Fruit fly (Drosophila melanogaster): ENCODE results near the gene ltl.

ltl gene

DNA sequence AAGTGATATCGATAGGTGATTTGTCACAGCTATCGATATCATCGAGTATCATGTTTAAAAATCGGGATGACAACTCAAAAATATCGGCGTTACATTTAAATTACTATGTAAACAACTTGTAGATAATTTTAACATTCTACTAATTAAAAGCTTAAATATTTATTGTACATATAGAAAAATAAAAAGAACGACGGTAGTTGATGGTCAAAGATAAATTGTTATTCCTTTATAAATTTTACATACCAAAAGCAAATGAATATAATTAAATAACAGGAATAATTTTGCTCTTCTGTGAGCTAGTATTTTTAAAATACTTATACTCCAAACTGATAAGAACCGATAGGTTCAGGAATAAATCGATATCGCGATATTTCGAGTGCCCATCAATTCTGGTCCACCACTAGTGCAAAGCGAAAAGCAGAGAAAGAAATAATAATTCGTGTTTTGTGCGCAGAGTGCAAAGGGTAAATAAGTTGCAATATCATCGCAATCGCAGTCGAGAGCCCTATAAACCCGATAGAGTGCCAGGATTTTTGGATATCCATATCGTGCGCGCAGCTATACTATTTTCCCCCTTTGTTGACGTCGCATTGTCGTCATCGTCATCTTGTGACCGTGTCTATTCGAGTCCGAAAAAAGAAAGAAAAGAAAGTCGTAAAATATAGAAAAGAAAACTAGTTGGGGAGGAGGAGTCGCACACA lies 9.7 kb downstream of the ltl start, which contains the start of gene lqf (continued):
- no peak for TF ChIP-seq CG1647 (GFP tag; optimal IDR thresholded peaks at IDR 0.05)
- TF ChIP-seq Dip3 (GFP tag; optimal IDR thresholded peaks at IDR 0.05) = no peak
- TF ChIP-seq CG3995 (GFP tag; optimal IDR thresholded peaks at IDR 0.05) = peak; percentile 84
- no peak for TF ChIP-seq vfl (GFP tag; optimal IDR thresholded peaks at IDR 0.05)
- TF ChIP-seq CG18599 (GFP tag; optimal IDR thresholded peaks at IDR 0.05) = no peak
- peak; percentile 68; the same call in 2 of the 3 replicates for TF ChIP-seq CG34224 (GFP tag; IDR thresholded peaks at IDR 0.05; ENCODE audit: partially characterized antibody)
- no peak for TF ChIP-seq Adf1 (GFP tag; IDR thresholded peaks at IDR 0.05)
- TF ChIP-seq BtbVII (GFP tag; optimal IDR thresholded peaks at IDR 0.05) = no peak
- no peak for TF ChIP-seq HmgZ (tag; optimal IDR thresholded peaks at IDR 0.05)
- no peak for TF ChIP-seq Ssrp (tag; optimal IDR thresholded peaks at IDR 0.05)
- no peak for TF ChIP-seq unpg (GFP tag; optimal IDR thresholded peaks at IDR 0.05)
- TF ChIP-seq nom (GFP tag; optimal IDR thresholded peaks at IDR 0.05) = peak; percentile 7
- TF ChIP-seq run (tag; optimal IDR thresholded peaks at IDR 0.05) = no peak
- peak; percentile 72 for TF ChIP-seq CG14710 (tag; optimal IDR thresholded peaks at IDR 0.05)
- TF ChIP-seq BEAF-32 (GFP tag; optimal IDR thresholded peaks at IDR 0.05) = peak; percentile 92
- no peak for TF ChIP-seq gcm2 (GFP tag; optimal IDR thresholded peaks at IDR 0.05)
- TF ChIP-seq usp (GFP tag; optimal IDR thresholded peaks at IDR 0.05) = no peak
- no peak for TF ChIP-seq CG31365 (tag; optimal IDR thresholded peaks at IDR 0.05)
- TF ChIP-seq Hmx (GFP tag; optimal IDR thresholded peaks at IDR 0.05) = no peak
- no peak; the same call in 2 of the 3 replicates for TF ChIP-seq CG34422 (GFP tag; IDR thresholded peaks at IDR 0.05)
- no peak for TF ChIP-seq Tbp (GFP tag; optimal IDR thresholded peaks at IDR 0.05)
- TF ChIP-seq CG1603 (tag; optimal IDR thresholded peaks at IDR 0.05) = no peak
- TF ChIP-seq CG11695 (GFP tag; IDR thresholded peaks at IDR 0.05) = 0 out of 3 replicates have a peak, but pooled peaks have one; percentile 19
- TF ChIP-seq CG14667 (GFP tag; IDR thresholded peaks at IDR 0.05) = no peak
- no peak for TF ChIP-seq en (GFP tag; optimal IDR thresholded peaks at IDR 0.05)
- TF ChIP-seq org-1 (GFP tag; optimal IDR thresholded peaks at IDR 0.05) = no peak
- TF ChIP-seq CG11504 (tag; optimal IDR thresholded peaks at IDR 0.05) = peak; percentile 37
- no peak for TF ChIP-seq ttk (GFP tag; IDR thresholded peaks at IDR 0.05)
- TF ChIP-seq Gsc (GFP tag; IDR thresholded peaks at IDR 0.05) = no peak
- no peak for TF ChIP-seq CG33213 (GFP tag; optimal IDR thresholded peaks at IDR 0.05)
- TF ChIP-seq CG14860 (GFP tag; IDR thresholded peaks at IDR 0.05; ENCODE audit: partially characterized antibody) = peak; percentile 90
- TF ChIP-seq CG17361 (GFP tag; IDR thresholded peaks at IDR 0.05) = peak; percentile 69
- no peak for TF ChIP-seq TFAM (GFP tag; optimal IDR thresholded peaks at IDR 0.05)
- TF ChIP-seq CG12104 (GFP tag; optimal IDR thresholded peaks at IDR 0.05) = no peak
- no peak for TF ChIP-seq Oli (tag; optimal IDR thresholded peaks at IDR 0.05)
- TF ChIP-seq pan (optimal IDR thresholded peaks at IDR 0.05) = no peak
- no peak for TF ChIP-seq pan (GFP tag; optimal IDR thresholded peaks at IDR 0.05 in 1 of 2, IDR thresholded peaks at IDR 0.05 in 1 of 2)
- no peak for TF ChIP-seq lab (GFP tag; optimal IDR thresholded peaks at IDR 0.05)
- peak; percentile 92 for TF ChIP-seq Dll (GFP tag; IDR thresholded peaks at IDR 0.05; ENCODE audit: partially characterized antibody)
- no peak for TF ChIP-seq CG8089 (GFP tag; optimal IDR thresholded peaks at IDR 0.05)
- TF ChIP-seq Rx (GFP tag; IDR thresholded peaks at IDR 0.05) = no peak
- no peak for TF ChIP-seq CG11247 (GFP tag; IDR thresholded peaks at IDR 0.05)
- TF ChIP-seq tna (GFP tag; IDR thresholded peaks at IDR 0.05; ENCODE audit: partially characterized antibody) = peak; percentile 72
- TF ChIP-seq E2f1 (GFP tag; IDR thresholded peaks at IDR 0.05) = no peak
- TF ChIP-seq dysf (GFP tag; IDR thresholded peaks at IDR 0.05) = no peak
- peak; percentile 1 for TF ChIP-seq tio (GFP tag; optimal IDR thresholded peaks at IDR 0.05)
- TF ChIP-seq odd (GFP tag; optimal IDR thresholded peaks at IDR 0.05) = no peak
- no peak for TF ChIP-seq ems (GFP tag; optimal IDR thresholded peaks at IDR 0.05)
- no peak for TF ChIP-seq Pdp1 (GFP tag; optimal IDR thresholded peaks at IDR 0.05)
- peak; percentile 61 for TF ChIP-seq row (GFP tag; IDR thresholded peaks at IDR 0.05)
